Worm (Caenorhabditis elegans): ENCODE data around the gene nova-1.

ce11 chrV:18093941-18094340 lies 12.2 kb upstream of the nova-1 start:
- TF ChIP-seq fkh-2 (tag; optimal IDR thresholded peaks at IDR 0.05): no peak
- TF ChIP-seq lin-15B (tag; optimal IDR thresholded peaks at IDR 0.05): no peak
- TF ChIP-seq fos-1 (tag; optimal IDR thresholded peaks at IDR 0.05): no peak
- TF ChIP-seq pha-4 (tag; optimal IDR thresholded peaks at IDR 0.05): no peak
- TF ChIP-seq nhr-77 (tag; optimal IDR thresholded peaks at IDR 0.05): no peak
- TF ChIP-seq nhr-11 (tag; optimal IDR thresholded peaks at IDR 0.05): no peak
